Fruit fly (Drosophila melanogaster): Measurements from ENCODE around the gene CG12689.
A peak's percentile ranks its signal among the peaks of the same experiment; 100 is the strongest.

Gene CG12689

DNA sequence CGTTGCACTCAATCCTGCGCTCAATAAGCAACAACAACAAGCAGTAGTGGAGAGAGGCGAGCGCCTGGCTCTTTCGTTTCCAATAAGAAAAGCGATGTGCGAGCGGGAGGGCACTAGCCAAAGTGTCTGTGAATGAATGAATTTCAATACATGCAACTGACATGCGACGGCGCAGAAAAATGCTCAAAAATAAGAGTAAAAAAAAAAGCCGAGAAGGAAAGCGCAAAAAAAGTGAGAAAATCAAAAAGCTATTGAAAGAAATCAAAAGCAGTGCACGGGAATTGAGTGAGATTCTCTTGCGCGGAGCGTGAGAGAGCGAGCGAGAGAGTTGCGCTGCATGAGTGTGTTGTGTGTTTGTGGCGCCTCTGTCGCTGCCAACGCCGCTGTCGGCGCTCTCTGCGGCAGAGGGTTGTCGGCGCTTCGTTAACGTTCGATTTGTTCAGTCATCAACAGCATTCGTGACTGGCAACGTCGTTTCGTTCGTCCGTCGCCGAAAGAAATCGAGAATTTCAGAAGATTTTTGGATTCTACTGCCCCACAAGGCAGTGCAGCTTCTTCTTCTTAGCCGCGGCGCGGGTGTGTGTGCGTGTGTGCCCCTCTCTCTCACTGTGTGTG lies 22.2 kb upstream of the CG12689 start, which contains the start of gene ct (continued):
- TF ChIP-seq CG9139 (GFP tag; optimal IDR thresholded peaks at IDR 0.05) (peak; percentile 85), Eip75B (GFP tag; optimal IDR thresholded peaks at IDR 0.05) (peak; percentile 29), CG10669 (GFP tag; optimal IDR thresholded peaks at IDR 0.05) (peak; percentile 66), dac (GFP tag; optimal IDR thresholded peaks at IDR 0.05) (peak; percentile 77), CG32006 (GFP tag; optimal IDR thresholded peaks at IDR 0.05) (peak; percentile 61), fkh (GFP tag; optimal IDR thresholded peaks at IDR 0.05) (peak; percentile 15), CG3032 (tag; optimal IDR thresholded peaks at IDR 0.05) (peak; percentile 8), Sox15 (GFP tag; optimal IDR thresholded peaks at IDR 0.05) (no peak)

DNA sequence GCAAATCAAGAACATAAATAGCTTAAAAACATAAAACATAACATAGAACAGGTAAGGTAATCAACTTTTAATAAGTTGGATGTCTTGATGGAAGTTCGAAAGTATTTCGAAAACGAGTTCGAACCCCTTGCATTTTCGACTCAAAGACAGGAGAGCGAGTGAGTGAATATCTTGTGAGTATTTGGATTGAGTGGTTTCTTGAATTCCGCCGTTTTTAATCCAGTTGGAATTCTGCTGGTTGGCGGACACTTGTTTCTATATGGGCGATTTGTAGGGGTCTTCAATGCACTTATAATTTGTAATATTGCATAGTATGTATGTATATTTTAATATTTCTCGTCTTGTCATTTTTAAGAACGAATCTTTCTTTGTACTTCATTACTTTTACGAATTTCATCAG lies 20.4 kb upstream of the CG12689 start:
- TF ChIP-seq Sox14 (GFP tag; optimal IDR thresholded peaks at IDR 0.05) (no peak), Gug (GFP tag; IDR thresholded peaks at IDR 0.05) (no peak), Eip78C (GFP tag) (peak; percentile 5), cyc (GFP tag; optimal IDR thresholded peaks at IDR 0.05) (no peak), CG3919 (GFP tag; optimal IDR thresholded peaks at IDR 0.05) (no peak)

dm6 chrX:7605669-7606068 lies 19.7 kb upstream of the CG12689 start:
- TF ChIP-seq fkh (GFP tag; optimal IDR thresholded peaks at IDR 0.05) (no peak), Sox102F (GFP tag; optimal IDR thresholded peaks at IDR 0.05) (peak; percentile 20), pdm3 (GFP tag; optimal IDR thresholded peaks at IDR 0.05) (peak; percentile 2), Blimp-1 (GFP tag; optimal IDR thresholded peaks at IDR 0.05) (peak; percentile 3), CG15336 (GFP tag; IDR thresholded peaks at IDR 0.05) (peak; percentile 75), Lpt (GFP tag; optimal IDR thresholded peaks at IDR 0.05) (peak; percentile 56), CG34406 (GFP tag; optimal IDR thresholded peaks at IDR 0.05) (peak; percentile 39), CG4318 (GFP tag; optimal IDR thresholded peaks at IDR 0.05) (no peak), Smox (GFP tag; optimal IDR thresholded peaks at IDR 0.05) (no peak), CG1621 (tag; optimal IDR thresholded peaks at IDR 0.05) (peak; percentile 58), CG6854 (GFP tag; optimal IDR thresholded peaks at IDR 0.05) (peak; percentile 76), Gug (GFP tag; IDR thresholded peaks at IDR 0.05) (peak; percentile 55), CG9139 (GFP tag; optimal IDR thresholded peaks at IDR 0.05) (peak; percentile 82), dsx (GFP tag; optimal IDR thresholded peaks at IDR 0.05; ENCODE audit: poor library complexity, severe bottlenecking) (peak; percentile 58), lz (GFP tag; optimal IDR thresholded peaks at IDR 0.05) (no peak), Ets21C (GFP tag; optimal IDR thresholded peaks at IDR 0.05) (no peak), vri (GFP tag; optimal IDR thresholded peaks at IDR 0.05) (no peak), CG8119 (GFP tag; IDR thresholded peaks at IDR 0.05) (peak; percentile 87), cyc (GFP tag; optimal IDR thresholded peaks at IDR 0.05) (no peak), CG11294 (GFP tag; IDR thresholded peaks at IDR 0.05) (peak; percentile 9; the same call in 1 of the 2 replicates), Ets96B (tag; optimal IDR thresholded peaks at IDR 0.05) (peak; percentile 70), Hr4 (GFP tag; optimal IDR thresholded peaks at IDR 0.05) (no peak), dac (GFP tag; optimal IDR thresholded peaks at IDR 0.05) (peak; percentile 67), CG6163 (GFP tag; IDR thresholded peaks at IDR 0.05) (peak; percentile 95), Eip78C (GFP tag) (peak; percentile 80), ss (GFP tag; optimal IDR thresholded peaks at IDR 0.05) (peak; percentile 80 to 89), salr (GFP tag; optimal IDR thresholded peaks at IDR 0.05) (peak; percentile 24 to 29), CG31627 (GFP tag; optimal IDR thresholded peaks at IDR 0.05) (no peak), CG16779 (tag; optimal IDR thresholded peaks at IDR 0.05) (peak; percentile 73), CG11762 (GFP tag; optimal IDR thresholded peaks at IDR 0.05; ENCODE audit: insufficient read depth) (peak; percentile 32), CG7368 (GFP tag; optimal IDR thresholded peaks at IDR 0.05) (peak; percentile 42), spab (GFP tag; optimal IDR thresholded peaks at IDR 0.05) (peak; percentile 66), CG8632 (GFP tag; optimal IDR thresholded peaks at IDR 0.05) (peak; percentile 20), acj6 (GFP tag; optimal IDR thresholded peaks at IDR 0.05) (no peak), net (GFP tag; optimal IDR thresholded peaks at IDR 0.05) (peak; percentile 62), CG6276 (GFP tag; optimal IDR thresholded peaks at IDR 0.05) (peak; percentile 80), CG3032 (tag; optimal IDR thresholded peaks at IDR 0.05) (peak; percentile 59), CG11902 (GFP tag; optimal IDR thresholded peaks at IDR 0.05) (no peak), OdsH (GFP tag; optimal IDR thresholded peaks at IDR 0.05) (no peak), fd59A (GFP tag; optimal IDR thresholded peaks at IDR 0.05) (peak; percentile 41), CG3919 (GFP tag; optimal IDR thresholded peaks at IDR 0.05) (peak; percentile 37)
